Worm (Caenorhabditis elegans): ENCODE data around the gene ddl-1.

DNA sequence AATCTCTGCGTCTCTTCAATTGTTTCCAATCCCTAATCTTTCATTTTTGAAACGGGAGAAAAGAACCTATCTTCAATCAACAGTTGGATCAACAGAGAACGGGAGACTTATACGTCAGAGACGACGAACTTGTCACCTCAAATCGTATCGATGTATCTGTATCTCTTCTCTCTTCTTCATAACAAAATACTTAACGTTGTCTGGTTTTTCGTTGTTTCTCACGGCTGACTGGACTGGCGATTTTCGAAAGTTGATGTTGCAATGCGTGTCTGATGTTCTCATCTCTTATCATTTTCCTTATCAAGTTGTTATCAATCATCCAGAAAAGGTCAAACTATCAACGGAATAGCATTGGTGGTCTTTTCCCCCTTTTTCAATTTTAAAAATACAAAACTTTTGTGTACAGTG is 42.6 kb downstream of the ddl-1 start:
- TF ChIP-seq B0336.3 (GFP tag; IDR thresholded peaks at IDR 0.05) (no peak), pbrm-1 (GFP tag; IDR thresholded peaks at IDR 0.05) (no peak), atf-7 (tag; optimal IDR thresholded peaks at IDR 0.05) (no peak), nfya-2 (GFP tag; IDR thresholded peaks at IDR 0.05) (no peak)

Measured in whole organism, young adult.